Fruit fly (Drosophila melanogaster): ENCODE data around the gene CG33769.
A peak's percentile ranks its signal among the peaks of the same experiment; 100 is the strongest.
"Not testable (repeated sequence)": the region's sequence is repeated elsewhere in the genome, so short reads cannot be mapped to it uniquely, and the experiment has no call there.

CG33769 gene

dm6 chr3L:22669275-22670006 is 21.7 kb downstream of the CG33769 start, which contains the start of gene Jhbp6:
Gene Jhbp6, plus strand, starts transcription at chr3L:22669956.
- TF ChIP-seq CTCF (optimal IDR thresholded peaks at IDR 0.05): no peak
- TF ChIP-seq CG8478 (optimal IDR thresholded peaks at IDR 0.05): no peak

dm6 chr3L:22670174-22670573 is 22.4 kb downstream of the CG33769 start:
- TF ChIP-seq CTCF (optimal IDR thresholded peaks at IDR 0.05) (no peak), CG8478 (optimal IDR thresholded peaks at IDR 0.05) (no peak)

dm6 chr3L:22671699-22672276 is 24.1 kb downstream of the CG33769 start:
- TF ChIP-seq CTCF (optimal IDR thresholded peaks at IDR 0.05) (peak; percentile 72 to 73), CG8478 (optimal IDR thresholded peaks at IDR 0.05) (no peak)

- TF ChIP-seq CTCF (optimal IDR thresholded peaks at IDR 0.05) (peak in 1 of 2 experiments; percentile 8), CG8478 (optimal IDR thresholded peaks at IDR 0.05) (no peak)
Measured at dm6 chr3L:22680932-22681331, 33.2 kb downstream of the CG33769 start.

- TF ChIP-seq CG8478 (optimal IDR thresholded peaks at IDR 0.05) (no peak), CTCF (optimal IDR thresholded peaks at IDR 0.05) (no peak)
Measured at dm6 chr3L:22686987-22687386, 39.3 kb downstream of the CG33769 start, which contains the start of the genes CG14455 and CG14456. Gene CG14455, minus strand, starts transcription at chr3L:22687087. Gene CG14456, plus strand, starts transcription at chr3L:22687222.

dm6 chr3L:22692428-22692827 is 44.7 kb downstream of the CG33769 start, which contains the start of gene CG14454:
Gene CG14454, minus strand, starts transcription at chr3L:22692528.
- TF ChIP-seq CG8478, CTCF (optimal IDR thresholded peaks at IDR 0.05): not testable (repeated sequence)

dm6 chr3L:22693712-22694111 is 46.0 kb downstream of the CG33769 start, which contains the start of the genes CG12546 and CG14453:
Gene CG12546, minus strand, starts transcription at chr3L:22693812.
Gene CG14453, plus strand, starts transcription at chr3L:22694083.
- TF ChIP-seq CTCF (optimal IDR thresholded peaks at IDR 0.05) (no peak), CG8478 (optimal IDR thresholded peaks at IDR 0.05) (no peak)

dm6 chr3L:22695653-22696052 is 47.9 kb downstream of the CG33769 start, which contains the start of gene CG14452:
Gene CG14452, plus strand, starts transcription at chr3L:22695953.
- TF ChIP-seq CTCF (optimal IDR thresholded peaks at IDR 0.05): no peak
- no peak for TF ChIP-seq CG8478 (optimal IDR thresholded peaks at IDR 0.05)

- TF ChIP-seq CTCF, CG8478 (optimal IDR thresholded peaks at IDR 0.05): not testable (repeated sequence)
Measured at dm6 chr3L:22696930-22697329, 49.2 kb downstream of the CG33769 start, which contains the start of gene CG32453. Gene CG32453, plus strand, starts transcription at chr3L:22697230.
